Worm (Caenorhabditis elegans): ENCODE measurements around the gene T07F12.2.

DNA sequence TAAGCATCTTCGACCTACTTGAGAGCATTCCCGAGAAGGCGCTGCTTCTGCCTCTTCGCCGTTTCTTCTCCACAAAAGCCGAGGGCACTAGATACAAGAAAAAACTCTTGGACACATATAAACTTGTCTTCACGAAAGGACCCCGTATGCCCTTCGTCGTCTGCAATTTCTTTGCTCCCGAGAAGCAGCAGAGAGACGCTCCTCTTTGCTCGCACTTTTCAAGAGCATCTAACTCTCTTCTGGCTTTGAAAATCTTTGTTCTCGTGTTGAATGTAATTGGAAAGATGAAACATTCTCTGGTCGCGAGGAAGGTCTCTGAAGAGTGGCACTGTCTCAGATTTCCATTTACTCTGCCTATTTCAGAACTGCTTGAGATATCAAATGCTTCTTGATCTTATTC lies 48.9 kb downstream of the T07F12.2 start:
- TF ChIP-seq hmbx-1 (tag; optimal IDR thresholded peaks at IDR 0.05) (no peak), tbx-11 (GFP tag; IDR thresholded peaks at IDR 0.05) (no peak), hmg-4 (GFP tag; optimal IDR thresholded peaks at IDR 0.05) (no peak), flt-1 (GFP tag; IDR thresholded peaks at IDR 0.05) (no peak), ets-7 (tag; optimal IDR thresholded peaks at IDR 0.05) (no peak), hnd-1 (tag; optimal IDR thresholded peaks at IDR 0.05) (no peak)

All from whole organism, early embryonic.